Worm (Caenorhabditis elegans) whole organism, mixed stage, embryonic: ENCODE data around the gene ruvb-2.

Experiments used
- M03D4.4 ChIP-seq: sonication (generic microtip); optimal IDR thresholded peaks from 2 replicates; lab custom pipeline; 2017; ENCODE audit warnings: mild to moderate bottlenecking, missing genetic modification characterization, missing compliant biosample characterization
- bed-3 ChIP-seq: fragments of 200-800 bp; sonication (Bioruptor generic); optimal IDR thresholded peaks from 3 replicates; lab custom pipeline; 2018; ENCODE audit warnings: mild to moderate bottlenecking, missing genetic modification characterization, moderate library complexity, missing compliant biosample characterization
- blmp-1 ChIP-seq: fragments of 150-350 bp; optimal IDR thresholded peaks from 2 replicates; lab custom pipeline; 2014; ENCODE audit warnings: missing biosample characterization, missing genetic modification characterization
- ceh-39 ChIP-seq: fragments of 150-350 bp; optimal IDR thresholded peaks from 2 replicates; lab custom pipeline; 2014; ENCODE audit warnings: missing biosample characterization, missing genetic modification characterization
- ceh-43 ChIP-seq: fragments of 200-800 bp; sonication (Bioruptor generic); optimal IDR thresholded peaks from 2 replicates; lab custom pipeline; 2018; ENCODE audit warnings: mild to moderate bottlenecking, missing genetic modification characterization, moderate library complexity, missing compliant biosample characterization
- ceh-83 ChIP-seq: fragments of 200-800 bp; sonication (Bioruptor generic); optimal IDR thresholded peaks from 2 replicates; lab custom pipeline; 2018; ENCODE audit warnings: mild to moderate bottlenecking, missing genetic modification characterization, missing compliant biosample characterization
- ces-1 ChIP-seq: fragments of 150-350 bp; optimal IDR thresholded peaks from 2 replicates; lab custom pipeline; 2014; ENCODE audit warnings: missing biosample characterization, missing genetic modification reagents, missing genetic modification characterization
- cnd-1 ChIP-seq: fragments of 200-800 bp; sonication (Bioruptor generic); optimal IDR thresholded peaks from 2 replicates; lab custom pipeline; 2018; ENCODE audit warnings: mild to moderate bottlenecking, missing genetic modification characterization, missing compliant biosample characterization
- elt-1 ChIP-seq: sonication (generic microtip); optimal IDR thresholded peaks from 2 replicates; lab custom pipeline; 2017; ENCODE audit warnings: missing genetic modification characterization, mild to moderate bottlenecking, missing compliant biosample characterization, antibody characterized with exemption, moderate library complexity, borderline replicate concordance; ENCODE audit not compliant: insufficient read depth
- elt-3 ChIP-seq: fragments of 150-350 bp; optimal IDR thresholded peaks from 2 replicates; lab custom pipeline; 2014; ENCODE audit warnings: missing biosample characterization, missing genetic modification characterization
- flh-1 ChIP-seq: fragments of 200-800 bp; sonication (Bioruptor generic); optimal IDR thresholded peaks from 2 replicates; lab custom pipeline; 2018; ENCODE audit warnings: mild to moderate bottlenecking, missing genetic modification characterization, moderate library complexity, missing compliant biosample characterization
- ham-2 ChIP-seq: fragments of 200-800 bp; sonication (Bioruptor generic); optimal IDR thresholded peaks from 2 replicates; lab custom pipeline; 2018; ENCODE audit warnings: mild to moderate bottlenecking, missing genetic modification characterization, missing compliant biosample characterization
- hlh-1 ChIP-seq: fragments of 150-350 bp; optimal IDR thresholded peaks from 2 replicates; lab custom pipeline; 2014; ENCODE audit warnings: missing biosample characterization, missing genetic modification reagents, missing genetic modification characterization
- lin-13 ChIP-seq: fragments of 150-350 bp; optimal IDR thresholded peaks from 2 replicates; lab custom pipeline; 2014; ENCODE audit warnings: missing biosample characterization, missing genetic modification characterization
- lin-32 ChIP-seq: fragments of 200-800 bp; sonication (Bioruptor generic); optimal IDR thresholded peaks from 2 replicates; lab custom pipeline; 2018; ENCODE audit warnings: mild to moderate bottlenecking, missing genetic modification characterization, missing compliant biosample characterization
- lsy-2 ChIP-seq: fragments of 150-350 bp; optimal IDR thresholded peaks from 2 replicates; lab custom pipeline; 2014; ENCODE audit warnings: missing biosample characterization, missing genetic modification characterization
- mab-5 ChIP-seq: fragments of 150-350 bp; optimal IDR thresholded peaks from 2 replicates; lab custom pipeline; 2014; ENCODE audit warnings: missing biosample characterization, missing genetic modification characterization
- mep-1 ChIP-seq: fragments of 150-350 bp; optimal IDR thresholded peaks from 2 replicates; lab custom pipeline; 2017; ENCODE audit warnings: missing biosample characterization, missing genetic modification reagents, missing genetic modification characterization, inconsistent platforms
- mls-2 ChIP-seq: sonication (generic microtip); optimal IDR thresholded peaks from 2 replicates; lab custom pipeline; 2016; ENCODE audit warnings: mild to moderate bottlenecking, missing genetic modification characterization, moderate library complexity, missing compliant biosample characterization
- nhr-12 ChIP-seq: fragments of 150-350 bp; optimal IDR thresholded peaks from 2 replicates; lab custom pipeline; 2014; ENCODE audit warnings: missing biosample characterization, missing genetic modification characterization
- nhr-2 ChIP-seq: fragments of 150-350 bp; optimal IDR thresholded peaks from 2 replicates; lab custom pipeline; 2014; ENCODE audit warnings: missing biosample characterization, missing genetic modification characterization
- nhr-28 ChIP-seq: fragments of 150-350 bp; optimal IDR thresholded peaks from 2 replicates; lab custom pipeline; 2014; ENCODE audit warnings: missing biosample characterization, missing genetic modification characterization
- nhr-76 ChIP-seq: sonication (generic microtip); optimal IDR thresholded peaks from 2 replicates; lab custom pipeline; 2017; ENCODE audit warnings: missing biosample characterization, missing genetic modification characterization
- pha-4 ChIP-seq: fragments of 150-350 bp; optimal IDR thresholded peaks from 2 replicates; lab custom pipeline; 2018; ENCODE audit warnings: missing biosample characterization, missing genetic modification reagents, missing genetic modification characterization
- sem-2 ChIP-seq: fragments of 200-800 bp; sonication (Bioruptor generic); optimal IDR thresholded peaks from 2 replicates; lab custom pipeline; 2018; ENCODE audit warnings: mild to moderate bottlenecking, missing genetic modification characterization, missing compliant biosample characterization
- snpc-4 ChIP-seq: fragments of 150-350 bp; optimal IDR thresholded peaks from 2 replicates; lab custom pipeline; 2014; ENCODE audit warnings: missing biosample characterization, missing genetic modification characterization
- unc-120 ChIP-seq: sonication (generic microtip); optimal IDR thresholded peaks from 2 replicates; lab custom pipeline; 2017; ENCODE audit warnings: missing genetic modification characterization, missing compliant biosample characterization; ENCODE audit not compliant: poor library complexity, severe bottlenecking
- unc-39 ChIP-seq: fragments of 150-350 bp; optimal IDR thresholded peaks from 2 replicates; lab custom pipeline; 2014; ENCODE audit warnings: missing biosample characterization, missing genetic modification characterization
- unc-62 ChIP-seq: fragments of 150-350 bp; optimal IDR thresholded peaks from 2 replicates; lab custom pipeline; 2014; ENCODE audit warnings: missing biosample characterization, missing genetic modification reagents, missing genetic modification characterization
- zip-8 ChIP-seq: fragments of 150-350 bp; optimal IDR thresholded peaks from 2 replicates; lab custom pipeline; 2014; ENCODE audit warnings: missing biosample characterization, missing genetic modification characterization
- ztf-11 ChIP-seq: fragments of 150-350 bp; optimal IDR thresholded peaks from 2 replicates; lab custom pipeline; 2014; ENCODE audit warnings: missing biosample characterization, missing genetic modification characterization

ruvb-2 gene

DNA sequence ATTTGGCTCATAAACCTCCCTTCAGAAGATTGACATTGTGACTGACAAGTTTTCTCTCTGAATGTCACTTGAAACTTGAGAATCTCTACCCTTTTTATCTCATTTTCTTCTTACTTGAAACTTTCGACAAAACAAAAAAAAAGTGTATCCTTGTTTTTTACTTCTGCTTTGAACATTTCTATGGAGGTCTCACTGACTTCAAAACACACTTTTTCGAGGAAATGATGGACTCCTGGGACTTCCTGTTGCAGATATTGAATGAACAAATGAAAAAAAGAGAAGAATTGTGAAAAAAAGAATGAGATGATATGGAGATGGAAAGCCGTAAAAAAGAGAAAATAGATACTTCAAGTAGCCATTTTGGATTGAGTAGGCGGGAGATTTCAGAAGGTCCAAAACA lies 21.9 kb upstream of the ruvb-2 start:
- TF ChIP-seq lsy-2 (tag; lab: Kevin White, UChicago) (no peak), ces-1 (GFP tag; lab: Kevin White, UChicago) (no peak), sem-2 (GFP tag; lab: Kevin White, UChicago) (no peak), ceh-43 (no peak), mep-1 (tag; lab: Kevin White, UChicago) (no peak), flh-1 (GFP tag; lab: Kevin White, UChicago) (no peak), pha-4 (tag; lab: Kevin White, UChicago) (no peak), nhr-28 (tag; lab: Kevin White, UChicago) (no peak), zip-8 (no peak), M03D4.4 (no peak), unc-120 (tag; lab: Kevin White, UChicago) (no peak), bed-3 (no peak), hlh-1 (tag; lab: Kevin White, UChicago) (no peak), ceh-83 (GFP tag; lab: Kevin White, UChicago) (no peak), snpc-4 (no peak), ceh-39 (tag; lab: Kevin White, UChicago) (no peak), ham-2 (GFP tag; lab: Kevin White, UChicago) (no peak), unc-39 (tag; lab: Kevin White, UChicago) (no peak), blmp-1 (tag; lab: Kevin White, UChicago) (no peak)

DNA sequence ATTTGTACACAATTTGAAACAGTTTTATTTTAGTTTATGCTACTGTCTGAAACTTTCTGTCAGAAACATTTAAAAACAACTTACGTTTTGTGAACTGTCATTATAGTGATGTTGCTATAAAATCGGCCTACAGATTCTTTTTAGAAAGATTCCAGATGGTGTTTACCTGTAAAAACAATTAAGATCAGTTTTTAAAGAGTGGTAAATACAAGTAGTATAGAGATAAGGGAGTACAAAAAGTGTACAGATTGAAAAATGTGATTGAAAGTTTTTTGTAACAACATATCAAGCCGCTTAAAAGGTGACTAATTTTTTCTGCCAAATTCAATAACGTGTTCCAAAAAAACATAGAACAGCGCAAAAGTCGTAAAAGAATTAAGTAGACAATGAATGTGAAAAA lies 18.3 kb upstream of the ruvb-2 start, which contains the start of gene npr-12:
Gene npr-12 (minus strand): TSS at position 101 of the 400 bp plus-strand sequence.
- no peak for TF ChIP-seq ceh-43
- TF ChIP-seq mab-5 = no peak
- TF ChIP-seq nhr-2 (tag; lab: Kevin White, UChicago) = no peak
- no peak for TF ChIP-seq elt-1 (tag; lab: Kevin White, UChicago)
- TF ChIP-seq ceh-83 (GFP tag; lab: Kevin White, UChicago) = no peak
- no peak for TF ChIP-seq lin-13 (tag; lab: Kevin White, UChicago)
- TF ChIP-seq cnd-1 (tag; lab: Kevin White, UChicago) = no peak
- TF ChIP-seq nhr-12 (tag; lab: Kevin White, UChicago) = no peak
- TF ChIP-seq blmp-1 (tag; lab: Kevin White, UChicago) = no peak
- TF ChIP-seq M03D4.4 = no peak
- no peak for TF ChIP-seq mls-2 (tag; lab: Kevin White, UChicago)

DNA sequence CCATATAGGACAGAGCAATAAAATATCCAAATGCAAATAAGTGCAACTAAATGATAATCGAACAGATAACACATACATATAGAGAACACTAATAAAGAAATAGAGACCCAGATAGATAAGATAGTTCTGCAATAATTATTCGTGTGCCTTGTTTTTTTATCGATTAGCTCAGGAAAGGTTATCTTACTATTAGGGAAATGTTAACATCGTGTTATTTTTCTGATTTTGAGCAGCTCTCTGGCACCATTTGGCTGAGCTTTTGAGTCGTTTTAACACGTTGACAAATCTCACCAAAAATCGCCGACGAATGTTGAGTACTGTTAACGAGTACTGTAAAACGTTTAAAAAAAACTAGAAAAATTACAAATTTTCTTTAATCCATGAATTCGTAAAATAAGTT lies 9.2 kb upstream of the ruvb-2 start, which contains the start of gene cest-6:
Gene cest-6 (minus strand): TSS at position 101 of the 400 bp plus-strand sequence.
- no peak for TF ChIP-seq mep-1 (tag; lab: Kevin White, UChicago)
- no peak for TF ChIP-seq blmp-1 (tag; lab: Kevin White, UChicago)
- no peak for TF ChIP-seq pha-4 (tag; lab: Kevin White, UChicago)
- no peak for TF ChIP-seq nhr-2 (tag; lab: Kevin White, UChicago)
- no peak for TF ChIP-seq unc-62 (GFP tag; lab: Kevin White, UChicago)
- TF ChIP-seq nhr-76 (tag; lab: Kevin White, UChicago) = no peak
- TF ChIP-seq ham-2 (GFP tag; lab: Kevin White, UChicago) = no peak
- no peak for TF ChIP-seq mab-5
- TF ChIP-seq ces-1 (GFP tag; lab: Kevin White, UChicago) = no peak

DNA sequence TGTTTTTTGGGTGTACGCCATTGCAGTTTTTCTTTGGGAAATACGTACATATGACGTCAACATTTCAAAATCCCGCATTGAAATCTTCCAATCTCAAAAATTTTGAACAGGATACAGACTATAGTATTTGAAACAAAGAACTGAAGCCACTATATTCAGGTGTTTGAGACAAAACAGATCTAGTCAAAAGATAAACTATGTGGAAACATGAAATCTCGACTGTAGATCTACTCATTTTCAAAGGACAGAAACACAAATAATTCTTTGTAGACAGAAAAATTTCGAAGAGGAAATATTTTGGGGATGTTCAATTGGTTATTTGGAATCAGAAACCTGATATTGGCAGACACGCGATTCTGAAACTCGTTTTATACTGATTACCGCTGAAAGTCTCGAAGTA lies 6.3 kb upstream of the ruvb-2 start:
- TF ChIP-seq elt-1 (tag; lab: Kevin White, UChicago) (peak; percentile 54), ceh-43 (no peak)

DNA sequence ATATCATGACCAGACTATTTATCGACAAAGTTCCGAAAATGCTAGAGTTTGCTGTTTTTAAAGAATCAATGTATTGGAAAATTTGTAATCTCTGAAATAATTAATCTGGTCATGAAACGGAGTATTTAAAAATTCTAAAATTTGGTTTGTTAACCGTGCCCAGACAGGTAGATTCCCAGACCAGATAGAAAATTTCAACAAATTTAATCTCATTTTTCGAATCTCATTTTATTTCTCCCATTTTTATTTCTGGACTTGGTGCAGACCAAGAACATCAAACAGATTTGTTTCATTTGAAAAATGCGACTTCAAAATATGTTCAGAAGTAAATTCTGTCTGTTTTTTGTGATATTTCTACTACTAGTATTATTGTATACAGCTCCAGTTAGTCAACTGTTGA lies 3.9 kb upstream of the ruvb-2 start, which contains the start of gene T22D1.1:
Gene T22D1.1 (plus strand): TSS at position 301 of the 400 bp plus-strand sequence.
- TF ChIP-seq hlh-1 (tag; lab: Kevin White, UChicago) = no peak
- no peak for TF ChIP-seq elt-3 (tag; lab: Kevin White, UChicago)
- no peak for TF ChIP-seq bed-3
- TF ChIP-seq lin-32 = no peak
- no peak for TF ChIP-seq nhr-2 (tag; lab: Kevin White, UChicago)
- no peak for TF ChIP-seq mep-1 (tag; lab: Kevin White, UChicago)
- TF ChIP-seq ztf-11 (tag; lab: Kevin White, UChicago) = no peak
- no peak for TF ChIP-seq elt-1 (tag; lab: Kevin White, UChicago)
- TF ChIP-seq nhr-12 (tag; lab: Kevin White, UChicago) = no peak
- no peak for TF ChIP-seq unc-39 (tag; lab: Kevin White, UChicago)
- TF ChIP-seq flh-1 (GFP tag; lab: Kevin White, UChicago) = no peak
